Fruit fly (Drosophila melanogaster) whole organism, embryonic: ENCODE data around the gene CG2120.

ENCODE experiments used
- B-H1 ChIP-seq: fragments of 200-800 bp; sonication (Bioruptor generic); IDR thresholded peaks from 3 replicates; pipeline ENCODE4 v1.3.6; 2022; ENCODE audit warnings: missing biosample characterization, missing genetic modification characterization
- CG10209 ChIP-seq: fragments of 200-800 bp; sonication (Bioruptor generic); optimal IDR thresholded peaks from 3 replicates; lab custom pipeline; 2017; ENCODE audit warnings: missing biosample characterization, mild to moderate bottlenecking, missing genetic modification characterization, missing genetic modification reagents
- CG1024 ChIP-seq: fragments of 200-800 bp; sonication (Bioruptor generic); IDR thresholded peaks from 2 replicates; pipeline ENCODE4 v1.3.6; 2022; ENCODE audit warnings: missing biosample characterization, missing genetic modification characterization
- CG10959 ChIP-seq: fragments of 200-800 bp; sonication (Bioruptor generic); IDR thresholded peaks from 2 replicates; pipeline ENCODE4 v1.3.6; 2022; ENCODE audit warnings: missing biosample characterization, missing genetic modification characterization
- CG11085 ChIP-seq: fragments of 200-800 bp; sonication (Bioruptor generic); IDR thresholded peaks from 2 replicates; pipeline ENCODE4 v1.3.6; 2022; ENCODE audit warnings: missing biosample characterization, missing genetic modification characterization
- CG11723 ChIP-seq: fragments of 200-800 bp; sonication (Bioruptor generic); optimal IDR thresholded peaks from 2 replicates; lab custom pipeline; 2017; ENCODE audit warnings: missing biosample characterization, mild to moderate bottlenecking, missing genetic modification characterization
- CG12942 ChIP-seq: fragments of 200-800 bp; sonication (Bioruptor generic); optimal IDR thresholded peaks from 3 replicates; lab custom pipeline; 2016; ENCODE audit warnings: missing biosample characterization, missing genetic modification characterization
- CG15073 ChIP-seq: fragments of 200-800 bp; sonication (Bioruptor generic); optimal IDR thresholded peaks from 2 replicates; lab custom pipeline; 2016; ENCODE audit warnings: missing biosample characterization, missing genetic modification characterization
- CG1602 ChIP-seq: fragments of 200-800 bp; sonication (Bioruptor generic); optimal IDR thresholded peaks from 3 replicates; lab custom pipeline; 2016; ENCODE audit warnings: missing biosample characterization, missing genetic modification characterization
- CG1603 ChIP-seq: fragments of 200-800 bp; sonication (Bioruptor generic); optimal IDR thresholded peaks from 2 replicates; lab custom pipeline; 2019; ENCODE audit warnings: missing biosample characterization, mild to moderate bottlenecking, missing genetic modification characterization, moderate library complexity
- CG17328 ChIP-seq: fragments of 200-800 bp; sonication (Bioruptor generic); IDR thresholded peaks from 2 replicates; pipeline ENCODE4 v1.3.6; 2022; ENCODE audit warnings: missing biosample characterization, missing genetic modification characterization
- CG18476 ChIP-seq: fragments of 200-800 bp; sonication (Bioruptor generic); optimal IDR thresholded peaks from 2 replicates; lab custom pipeline; 2016; ENCODE audit warnings: missing biosample characterization, mild to moderate bottlenecking, missing genetic modification characterization
- CG8089 ChIP-seq: fragments of 200-800 bp; sonication (Bioruptor generic); optimal IDR thresholded peaks from 3 replicates; lab custom pipeline; 2016; ENCODE audit warnings: missing biosample characterization, missing genetic modification characterization
- CG8388 ChIP-seq: fragments of 200-800 bp; sonication (Bioruptor generic); optimal IDR thresholded peaks from 2 replicates; lab custom pipeline; 2019; ENCODE audit warnings: missing biosample characterization, mild to moderate bottlenecking, missing genetic modification characterization, moderate library complexity
- CG8924 ChIP-seq: fragments of 200-800 bp; optimal IDR thresholded peaks from 3 replicates; lab custom pipeline; 2019; ENCODE audit warnings: missing biosample characterization, mild to moderate bottlenecking, missing genetic modification characterization, moderate library complexity
- CG9817 ChIP-seq: fragments of 200-800 bp; sonication (Bioruptor generic); optimal IDR thresholded peaks from 2 replicates; lab custom pipeline; 2018; ENCODE audit warnings: missing biosample characterization, mild to moderate bottlenecking, missing genetic modification characterization, moderate library complexity
- Dip2 ChIP-seq: fragments of 200-800 bp; sonication (Bioruptor generic); IDR thresholded peaks from 2 replicates; pipeline ENCODE4 v1.3.6; 2022; ENCODE audit warnings: missing biosample characterization, missing genetic modification characterization
- Dll ChIP-seq: fragments of 200-800 bp; sonication (Bioruptor generic); IDR thresholded peaks from 4 replicates; pipeline ENCODE4 v1.3.6; 2022; ENCODE audit warnings: missing biosample characterization, missing genetic modification characterization; ENCODE audit not compliant: partially characterized antibody
- Doc2 ChIP-seq: fragments of 200-800 bp; sonication (Bioruptor generic); IDR thresholded peaks from 2 replicates; pipeline ENCODE4 v1.3.6; 2022; ENCODE audit warnings: missing biosample characterization, missing genetic modification characterization
- Ets65A ChIP-seq: fragments of 200-800 bp; sonication (Bioruptor generic); peaks from one replicate; lab custom pipeline; 2016; ENCODE audit warnings: missing biosample characterization, missing genetic modification characterization
- Fer3 ChIP-seq: fragments of 200-800 bp; sonication (Bioruptor generic); optimal IDR thresholded peaks from 2 replicates; lab custom pipeline; 2018; ENCODE audit warnings: missing biosample characterization, mild to moderate bottlenecking, missing genetic modification characterization, moderate library complexity
- Jarid2 ChIP-seq: fragments of 200-800 bp; sonication (Bioruptor generic); optimal IDR thresholded peaks from 3 replicates; lab custom pipeline; 2017; ENCODE audit warnings: mild to moderate bottlenecking, missing biosample characterization, missing genetic modification reagents, missing genetic modification characterization
- Meics ChIP-seq: fragments of 200-800 bp; sonication (Bioruptor generic); optimal IDR thresholded peaks from 2 replicates; lab custom pipeline; 2017; ENCODE audit warnings: missing biosample characterization, mild to moderate bottlenecking, missing genetic modification characterization
- Nf-YA ChIP-seq: fragments of 200-800 bp; sonication (Bioruptor generic); IDR thresholded peaks from 2 replicates; pipeline ENCODE4 v1.3.6; 2022; ENCODE audit warnings: missing biosample characterization, missing genetic modification characterization
- Rfx ChIP-seq: fragments of 200-800 bp; sonication (Bioruptor generic); IDR thresholded peaks from 2 replicates; pipeline ENCODE4 v1.3.6; 2022; ENCODE audit warnings: missing biosample characterization, missing genetic modification characterization
- Sox100B ChIP-seq: fragments of 200-800 bp; sonication (Bioruptor generic); optimal IDR thresholded peaks from 3 replicates; lab custom pipeline; 2018; ENCODE audit warnings: missing biosample characterization, mild to moderate bottlenecking, missing genetic modification characterization
- Usf ChIP-seq: fragments of 200-800 bp; sonication (Bioruptor generic); optimal IDR thresholded peaks from 2 replicates; lab custom pipeline; 2017; ENCODE audit warnings: missing genotype, missing biosample characterization, missing genetic modification characterization
- Xbp1 ChIP-seq: fragments of 200-800 bp; sonication (Bioruptor generic); optimal IDR thresholded peaks from 3 replicates; lab custom pipeline; 2016; ENCODE audit warnings: missing biosample characterization, mild to moderate bottlenecking, missing genetic modification characterization
- ash1 ChIP-seq: fragments of 200-800 bp; sonication (Bioruptor generic); optimal IDR thresholded peaks from 2 replicates; lab custom pipeline; 2018; ENCODE audit warnings: missing biosample characterization, mild to moderate bottlenecking, missing genetic modification characterization
- ci ChIP-seq: fragments of 200-800 bp; sonication (Bioruptor generic); IDR thresholded peaks from 3 replicates; pipeline ENCODE4 v1.3.6; 2022; ENCODE audit warnings: missing biosample characterization, missing genetic modification characterization
- crc ChIP-seq: fragments of 200-800 bp; sonication (Bioruptor generic); optimal IDR thresholded peaks from 2 replicates; lab custom pipeline; 2016; ENCODE audit warnings: missing biosample characterization, missing genetic modification characterization
- da ChIP-seq: fragments of 200-800 bp; sonication (Bioruptor generic); optimal IDR thresholded peaks from 2 replicates; lab custom pipeline; 2016; ENCODE audit warnings: missing biosample characterization, missing genetic modification characterization
- danr ChIP-seq: fragments of 200-800 bp; sonication (Bioruptor generic); IDR thresholded peaks from 2 replicates; pipeline ENCODE4 v1.3.6; 2022; ENCODE audit warnings: missing biosample characterization, missing genetic modification characterization
- dati ChIP-seq: fragments of 200-800 bp; sonication (Bioruptor generic); IDR thresholded peaks from 2 replicates; pipeline ENCODE4 v1.3.6; 2022; ENCODE audit warnings: missing biosample characterization, missing genetic modification characterization
- dm ChIP-seq: fragments of 200-800 bp; sonication (Bioruptor generic); optimal IDR thresholded peaks from 3 replicates; lab custom pipeline; 2016; ENCODE audit warnings: missing biosample characterization, missing genetic modification characterization
- dysf ChIP-seq: fragments of 200-800 bp; sonication (Bioruptor generic); IDR thresholded peaks from 3 replicates; pipeline ENCODE4 v1.3.6; 2022; ENCODE audit warnings: missing biosample characterization, missing genetic modification characterization
- ewg ChIP-seq: fragments of 200-800 bp; sonication (Bioruptor generic); optimal IDR thresholded peaks from 3 replicates; lab custom pipeline; 2017; ENCODE audit warnings: mild to moderate bottlenecking, missing biosample characterization, missing genetic modification reagents, missing genetic modification characterization
- fd64A ChIP-seq: fragments of 200-800 bp; sonication (Bioruptor generic); optimal IDR thresholded peaks from 3 replicates; lab custom pipeline; 2018; ENCODE audit warnings: missing biosample characterization, mild to moderate bottlenecking, missing genetic modification characterization
- grau ChIP-seq: fragments of 200-800 bp; optimal IDR thresholded peaks from 3 replicates; lab custom pipeline; 2019; ENCODE audit warnings: missing biosample characterization, mild to moderate bottlenecking, missing genetic modification characterization, moderate library complexity
- grn ChIP-seq: fragments of 200-800 bp; sonication (Bioruptor generic); optimal IDR thresholded peaks from 3 replicates; lab custom pipeline; 2017; ENCODE audit warnings: missing biosample characterization, missing genetic modification characterization
- jing ChIP-seq: fragments of 200-800 bp; sonication (Bioruptor generic); optimal IDR thresholded peaks from 2 replicates; lab custom pipeline; 2018; ENCODE audit warnings: missing biosample characterization, mild to moderate bottlenecking, missing genetic modification characterization
- lbe ChIP-seq: fragments of 200-800 bp; sonication (Bioruptor generic); optimal IDR thresholded peaks from 2 replicates; lab custom pipeline; 2016; ENCODE audit warnings: missing biosample characterization, mild to moderate bottlenecking, missing genetic modification characterization
- lilli ChIP-seq: fragments of 200-800 bp; sonication (Bioruptor generic); optimal IDR thresholded peaks from 3 replicates; lab custom pipeline; 2016; ENCODE audit warnings: missing biosample characterization, missing genetic modification characterization
- mld ChIP-seq: fragments of 200-800 bp; sonication (Bioruptor generic); IDR thresholded peaks from 3 replicates; pipeline ENCODE4 v1.3.6; 2022; ENCODE audit warnings: missing biosample characterization, missing genetic modification characterization; ENCODE audit not compliant: partially characterized antibody
- pb ChIP-seq: fragments of 200-800 bp; sonication (Bioruptor generic); optimal IDR thresholded peaks from 3 replicates; lab custom pipeline; 2016; ENCODE audit warnings: missing biosample characterization, missing genetic modification characterization
- peb ChIP-seq: fragments of 200-800 bp; sonication (Bioruptor generic); IDR thresholded peaks from 2 replicates; pipeline ENCODE4 v1.3.6; 2022; ENCODE audit warnings: missing biosample characterization, missing genetic modification characterization
- pros ChIP-seq: fragments of 200-800 bp; sonication (Bioruptor generic); optimal IDR thresholded peaks from 3 replicates; lab custom pipeline; 2019; ENCODE audit warnings: missing biosample characterization, mild to moderate bottlenecking, missing genetic modification characterization, moderate library complexity
- sens-2 ChIP-seq: fragments of 200-800 bp; sonication (Bioruptor generic); IDR thresholded peaks from 2 replicates; pipeline ENCODE4 v1.3.6; 2022; ENCODE audit warnings: missing biosample characterization, missing genetic modification characterization
- so ChIP-seq: fragments of 200-800 bp; sonication (Bioruptor generic); IDR thresholded peaks from 3 replicates; pipeline ENCODE4 v1.3.6; 2022; ENCODE audit warnings: missing biosample characterization, missing genetic modification characterization
- tgo ChIP-seq: fragments of 200-800 bp; sonication (Bioruptor generic); IDR thresholded peaks from 3 replicates; pipeline ENCODE4 v1.3.6; 2022; ENCODE audit warnings: missing biosample characterization, missing genetic modification characterization
- z ChIP-seq: fragments of 200-800 bp; sonication (Bioruptor generic); IDR thresholded peaks from 3 replicates; pipeline ENCODE4 v1.3.6; 2022; ENCODE audit warnings: missing biosample characterization, missing genetic modification characterization

Gene CG2120

dm6 chrX:8091017-8091620 lies 44.5 kb upstream of the CG2120 start (continued):
- TF ChIP-seq pb (GFP tag; lab: Kevin White, UChicago) (peak; percentile 52), CG15073 (GFP tag; lab: Kevin White, UChicago) (peak; percentile 66), fd64A (peak; percentile 90), CG1024 (peak; percentile 96), Jarid2 (GFP tag; lab: Kevin White, UChicago) (peak; percentile 80), crc (GFP tag; lab: Kevin White, UChicago) (peak; percentile 75), Xbp1 (GFP tag; lab: Kevin White, UChicago) (peak; percentile 97), Sox100B (GFP tag; lab: Kevin White, UChicago) (peak; percentile 92), sens-2 (peak; percentile 97), Rfx (peak; percentile 99), CG10959 (GFP tag; lab: Robert Waterston, UW) (peak; percentile 95), CG8924 (tag; lab: Kevin White, UChicago) (peak; percentile 97), so (peak; percentile 99), z (GFP tag; lab: Robert Waterston, UW) (peak; percentile 76), ash1 (GFP tag; lab: Kevin White, UChicago) (peak; percentile 76), CG11723 (GFP tag; lab: Kevin White, UChicago) (peak; percentile 95), tgo (peak; percentile 99), dati (GFP tag; lab: Robert Waterston, UW) (peak; percentile 97), pros (GFP tag; lab: Kevin White, UChicago) (peak; percentile 74), B-H1 (GFP tag; lab: Robert Waterston, UW) (peak; percentile 98), CG10209 (GFP tag; lab: Kevin White, UChicago) (peak; percentile 96), lilli (GFP tag; lab: Kevin White, UChicago) (peak; percentile 97), CG1602 (GFP tag; lab: Kevin White, UChicago) (peak; percentile 94), CG9817 (tag; lab: Kevin White, UChicago) (peak; percentile 90), lbe (peak; percentile 90), CG1603 (peak; percentile 95), grn (GFP tag; lab: Kevin White, UChicago) (peak; percentile 96), Meics (peak; percentile 98), Dip2 (GFP tag; lab: Robert Waterston, UW) (peak; percentile 72), dysf (GFP tag; lab: Robert Waterston, UW) (peak; percentile 99), CG8089 (GFP tag; lab: Kevin White, UChicago) (peak; percentile 76), ewg (GFP tag; lab: Kevin White, UChicago) (peak; percentile 93), Ets65A (GFP tag; lab: Kevin White, UChicago) (peak; percentile 96), da (GFP tag; lab: Kevin White, UChicago) (peak; percentile 58), Dll (GFP tag; lab: Robert Waterston, UW) (peak; percentile 67; the same call in 3 of the 4 replicates), ci (GFP tag; lab: Robert Waterston, UW) (peak; percentile 99), Doc2 (GFP tag; lab: Robert Waterston, UW) (peak; percentile 94), CG18476 (GFP tag; lab: Kevin White, UChicago) (peak; percentile 94), peb (GFP tag; lab: Robert Waterston, UW) (peak; percentile 96), danr (GFP tag; lab: Robert Waterston, UW) (peak; percentile 97), Nf-YA (GFP tag; lab: Robert Waterston, UW) (peak; percentile 97), grau (tag; lab: Kevin White, UChicago) (peak; percentile 97), Usf (GFP tag; lab: Kevin White, UChicago) (peak; percentile 87), CG11085 (GFP tag; lab: Robert Waterston, UW) (peak; percentile 98), Fer3 (peak; percentile 96), dm (GFP tag; lab: Kevin White, UChicago) (peak; percentile 70), CG8388 (GFP tag; lab: Kevin White, UChicago) (peak; percentile 95), mld (GFP tag; lab: Robert Waterston, UW) (no peak), CG17328 (peak; percentile 99), jing (GFP tag; lab: Kevin White, UChicago) (peak; percentile 91), CG12942 (peak; percentile 95)
